Fruit fly (Drosophila melanogaster): ENCODE measurements around the gene hh.
A peak's percentile ranks its signal among the peaks of the same experiment; 100 is the strongest.

Gene hh

DNA sequence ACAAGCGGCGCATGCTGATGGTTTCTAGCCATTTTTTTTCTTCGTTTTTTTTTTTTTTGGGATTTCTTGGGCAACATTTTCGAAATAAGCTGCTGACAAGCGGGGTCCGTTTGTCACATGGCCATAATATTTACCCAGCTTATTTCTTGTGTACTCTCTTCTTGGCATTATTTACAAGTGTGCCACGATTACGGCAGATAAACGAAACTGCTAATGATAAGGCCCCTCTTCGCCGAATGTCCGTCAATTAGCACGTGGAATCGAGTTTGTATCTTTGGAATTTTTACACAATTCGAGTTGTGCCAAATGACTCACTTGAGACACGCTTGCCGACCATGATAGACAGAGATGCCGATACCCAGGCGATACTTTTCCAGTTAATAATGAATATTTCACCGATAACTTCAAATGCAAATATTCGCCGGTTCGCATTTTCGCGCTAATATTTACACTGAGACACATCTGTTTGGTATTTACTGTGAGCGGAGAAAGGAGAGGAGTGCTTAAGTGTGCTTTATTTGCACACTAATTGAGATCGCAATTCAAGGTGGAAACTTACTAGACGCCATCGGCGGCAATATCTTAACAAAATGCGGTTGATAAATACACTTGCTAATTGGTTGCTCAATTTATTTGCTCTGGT is 34.9 kb upstream of the hh start (continued):
- TF ChIP-seq org-1 (GFP tag; optimal IDR thresholded peaks at IDR 0.05) (peak; percentile 30), CG13894 (tag; optimal IDR thresholded peaks at IDR 0.05) (peak; percentile 45), dan (GFP tag; IDR thresholded peaks at IDR 0.05) (no peak), fru (optimal IDR thresholded peaks at IDR 0.05) (no peak), unc-4 (GFP tag; IDR thresholded peaks at IDR 0.05; ENCODE audit: partially characterized antibody) (no peak), al (GFP tag; IDR thresholded peaks at IDR 0.05) (no peak), CG9932 (GFP tag; IDR thresholded peaks at IDR 0.05) (0 out of 2 replicates have a peak, but pooled peaks have one; percentile 25), mam (GFP tag; optimal IDR thresholded peaks at IDR 0.05) (peak; percentile 39), CG10147 (GFP tag; optimal IDR thresholded peaks at IDR 0.05) (no peak), Side (GFP tag; optimal IDR thresholded peaks at IDR 0.05) (peak; percentile 24), pfk (GFP tag; optimal IDR thresholded peaks at IDR 0.05) (peak; percentile 24), CG30020 (tag; optimal IDR thresholded peaks at IDR 0.05) (no peak), ap (GFP tag; IDR thresholded peaks at IDR 0.05) (0 out of 2 replicates have a peak, but pooled peaks have one; percentile 13), CG6254 (GFP tag; optimal IDR thresholded peaks at IDR 0.05) (no peak), Neu2 (GFP tag; optimal IDR thresholded peaks at IDR 0.05; ENCODE audit: borderline replicate concordance) (no peak), CG7271 (tag; optimal IDR thresholded peaks at IDR 0.05) (no peak), scrt (GFP tag; optimal IDR thresholded peaks at IDR 0.05) (peak; percentile 44), CG15073 (GFP tag; optimal IDR thresholded peaks at IDR 0.05) (no peak), ci (GFP tag; IDR thresholded peaks at IDR 0.05) (peak; percentile 65; the same call in 1 of the 3 replicates), Fer3 (tag; optimal IDR thresholded peaks at IDR 0.05) (peak; percentile 44), nom (GFP tag; optimal IDR thresholded peaks at IDR 0.05) (peak; percentile 9), gce (GFP tag; IDR thresholded peaks at IDR 0.05) (peak; percentile 58; the same call in 1 of the 3 replicates), wor (GFP tag; IDR thresholded peaks at IDR 0.05) (no peak), CG17385 (GFP tag; optimal IDR thresholded peaks at IDR 0.05) (peak; percentile 11), CG18619 (GFP tag; optimal IDR thresholded peaks at IDR 0.05) (peak; percentile 27), Oaz (GFP tag; IDR thresholded peaks at IDR 0.05) (0 out of 2 replicates have a peak, but pooled peaks have one; percentile 18), zfh1 (GFP tag; IDR thresholded peaks at IDR 0.05) (0 out of 3 replicates have a peak, but pooled peaks have one; percentile 19), CG10209 (GFP tag; optimal IDR thresholded peaks at IDR 0.05) (peak; percentile 58), Fer1 (GFP tag; optimal IDR thresholded peaks at IDR 0.05) (peak; percentile 80), CG2120 (GFP tag; optimal IDR thresholded peaks at IDR 0.05) (peak; percentile 72), Sry-β (GFP tag; optimal IDR thresholded peaks at IDR 0.05) (no peak), Atf3 (GFP tag; optimal IDR thresholded peaks at IDR 0.05) (no peak), CG43689 (GFP tag; IDR thresholded peaks at IDR 0.05) (peak; percentile 29; the same call in 1 of the 2 replicates), CG6854 (GFP tag; optimal IDR thresholded peaks at IDR 0.05) (peak; percentile 7), CG4854 (GFP tag; optimal IDR thresholded peaks at IDR 0.05) (no peak), CG1024 (GFP tag; IDR thresholded peaks at IDR 0.05) (0 out of 2 replicates have a peak, but pooled peaks have one; percentile 26), bcd (GFP tag; optimal IDR thresholded peaks at IDR 0.05) (peak; percentile 18), CG32532 (GFP tag; IDR thresholded peaks at IDR 0.05) (peak; percentile 5; the same call in 1 of the 2 replicates), Drgx (GFP tag; IDR thresholded peaks at IDR 0.05) (no peak), CG9727 (GFP tag; optimal IDR thresholded peaks at IDR 0.05) (peak; percentile 4), Pdp1 (GFP tag; optimal IDR thresholded peaks at IDR 0.05) (peak in 1 of 2 experiments; percentile 48), schlank (tag; optimal IDR thresholded peaks at IDR 0.05) (peak; percentile 71), CG3995 (GFP tag; optimal IDR thresholded peaks at IDR 0.05) (peak; percentile 1), Bteb2 (GFP tag; optimal IDR thresholded peaks at IDR 0.05) (peak; percentile 12), bsh (GFP tag; optimal IDR thresholded peaks at IDR 0.05) (peak in 1 of 2 experiments; percentile 31), CG7839 (tag; optimal IDR thresholded peaks at IDR 0.05) (peak; percentile 2), CG18476 (GFP tag; optimal IDR thresholded peaks at IDR 0.05) (peak; percentile 0), grau (tag; optimal IDR thresholded peaks at IDR 0.05) (no peak), MBD-R2 (GFP tag; IDR thresholded peaks at IDR 0.05) (0 out of 2 replicates have a peak, but pooled peaks have one; percentile 24)

Data from whole organism, embryonic.